Worm (Caenorhabditis elegans) whole organism, midembryonic: ENCODE measurements around the gene B0454.8.

Experiments
- T22C8.4 ChIP-seq: fragments of 200-800 bp; sonication (Bioruptor generic); IDR thresholded peaks from 2 replicates; pipeline ENCODE4 v1.3.6; 2022; ENCODE audit warnings: missing genetic modification characterization, missing compliant biosample characterization
- cog-1 ChIP-seq: sonication (generic microtip); optimal IDR thresholded peaks from 2 replicates; lab custom pipeline; 2016; ENCODE audit warnings: missing genetic modification characterization, missing compliant biosample characterization
- flt-1 ChIP-seq: fragments of 200-800 bp; sonication (Bioruptor generic); IDR thresholded peaks from 2 replicates; pipeline ENCODE4 v1.3.6; 2022; ENCODE audit warnings: missing genetic modification characterization, missing compliant biosample characterization
- klf-2 ChIP-seq: fragments of 200-800 bp; sonication (Bioruptor generic); conservative IDR thresholded peaks from 2 replicates; pipeline ENCODE4 v1.3.6; 2022; ENCODE audit warnings: missing genetic modification reagents, missing genetic modification characterization, missing compliant biosample characterization
- med-1 ChIP-seq: sonication (generic microtip); optimal IDR thresholded peaks from 2 replicates; lab custom pipeline; 2017; ENCODE audit warnings: missing genetic modification characterization, mild to moderate bottlenecking, missing compliant biosample characterization, antibody characterized with exemption, missing genetic modification reagents; ENCODE audit not compliant: insufficient read depth
- ref-1 ChIP-seq: fragments of 200-800 bp; sonication (Bioruptor generic); conservative IDR thresholded peaks from 2 replicates; pipeline ENCODE4 v1.3.6; 2022; ENCODE audit warnings: missing genetic modification reagents, missing genetic modification characterization, missing compliant biosample characterization
- tab-1 ChIP-seq: fragments of 200-800 bp; sonication (Bioruptor generic); IDR thresholded peaks from 2 replicates; pipeline ENCODE4 v1.3.6; 2022; ENCODE audit warnings: missing genetic modification characterization, missing compliant biosample characterization
- ztf-29 ChIP-seq: fragments of 200-800 bp; sonication (Bioruptor generic); IDR thresholded peaks from 2 replicates; pipeline ENCODE4 v1.3.6; 2022; ENCODE audit warnings: missing genetic modification reagents, missing genetic modification characterization, missing compliant biosample characterization

- TF ChIP-seq T22C8.4 (GFP tag; lab: Robert Waterston, UW) (no peak), flt-1 (peak; percentile 55; the same call in 1 of the 2 replicates), ref-1 (GFP tag; lab: Robert Waterston, UW) (no peak), cog-1 (tag; lab: Kevin White, UChicago) (no peak), tab-1 (GFP tag; lab: Robert Waterston, UW) (no peak), klf-2 (GFP tag; lab: Robert Waterston, UW) (no peak), ztf-29 (GFP tag; lab: Robert Waterston, UW) (0 out of 2 replicates have a peak, but pooled peaks have one; percentile 21), med-1 (no peak)
These were observed 12.3 kb upstream of the B0454.8 start for ce11 chrII:3055531-3055930.
